Fruit fly (Drosophila melanogaster): ENCODE data around the gene Skp2.

Skp2 gene

DNA sequence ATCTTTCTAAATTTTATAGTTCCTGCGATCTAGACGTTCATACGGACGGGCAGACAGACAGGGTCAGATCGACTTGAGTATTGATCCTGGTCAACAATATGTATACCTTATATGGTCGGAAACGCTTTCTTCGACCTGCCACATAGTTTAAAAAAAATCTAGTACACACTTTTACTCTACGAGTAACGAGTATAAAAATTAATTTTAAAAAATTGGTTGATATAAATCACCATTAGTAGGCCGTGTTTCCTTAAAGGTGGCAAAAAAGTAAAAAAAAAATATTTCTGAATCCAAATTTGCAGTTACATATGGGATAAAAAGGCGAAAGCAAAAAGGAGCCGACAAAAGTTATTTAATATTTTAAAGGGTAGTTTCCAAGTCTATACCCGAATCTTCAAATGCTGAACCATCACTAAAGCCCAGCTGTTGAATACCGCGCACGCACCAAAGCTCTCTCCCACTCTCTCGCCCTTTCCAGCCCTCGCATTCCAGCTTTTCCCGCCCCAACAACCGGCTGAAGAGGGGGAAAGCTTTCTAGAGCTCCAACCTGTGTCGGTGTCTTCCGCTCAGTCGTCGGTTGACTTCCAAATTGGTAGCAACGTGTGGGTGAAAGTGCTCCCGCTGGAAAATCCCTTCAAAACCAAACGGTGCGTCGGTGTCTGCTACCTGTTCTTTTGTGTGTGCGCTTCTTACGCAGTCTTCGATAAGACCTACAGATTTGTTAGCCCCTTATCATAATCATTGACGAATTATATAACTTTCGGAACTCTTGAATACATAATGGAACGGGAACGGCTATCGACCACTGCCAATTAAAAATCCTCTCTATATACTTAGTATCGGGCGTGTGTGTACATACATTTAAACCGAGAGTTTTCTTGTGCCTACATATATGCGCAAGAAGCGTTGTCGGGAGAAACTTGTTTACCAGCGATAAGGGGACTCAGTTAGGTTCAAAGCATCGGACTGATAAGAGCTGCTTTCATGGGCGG, 41.2 kb upstream of the Skp2 start, which contains the start of gene Sfxn1-3 (continued):
- TF ChIP-seq ewg (GFP tag; optimal IDR thresholded peaks at IDR 0.05): peak; percentile 91
- TF ChIP-seq cas (GFP tag; IDR thresholded peaks at IDR 0.05): no peak
- peak; percentile 18 for TF ChIP-seq ind (GFP tag; optimal IDR thresholded peaks at IDR 0.05)
- 0 out of 2 replicates have a peak, but pooled peaks have one; percentile 51 for TF ChIP-seq rib (GFP tag; IDR thresholded peaks at IDR 0.05)
- no peak for TF ChIP-seq ATbp (GFP tag; optimal IDR thresholded peaks at IDR 0.05)
- TF ChIP-seq CG6272 (GFP tag; IDR thresholded peaks at IDR 0.05): no peak
- peak; percentile 95 for TF ChIP-seq row (GFP tag; IDR thresholded peaks at IDR 0.05)
- TF ChIP-seq CG14441 (GFP tag; IDR thresholded peaks at IDR 0.05): no peak
- peak in 1 of 2 experiments; percentile 47 for TF ChIP-seq Hr78 (GFP tag; optimal IDR thresholded peaks at IDR 0.05)
- no peak for TF ChIP-seq prd (optimal IDR thresholded peaks at IDR 0.05)
- TF ChIP-seq prd (GFP tag; IDR thresholded peaks at IDR 0.05): peak; percentile 60
- TF ChIP-seq Xrp1 (GFP tag; IDR thresholded peaks at IDR 0.05): peak; percentile 32; the same call in 1 of the 2 replicates
- TF ChIP-seq fd102C (GFP tag; optimal IDR thresholded peaks at IDR 0.05): no peak
- peak; percentile 33 for TF ChIP-seq bcd (GFP tag; optimal IDR thresholded peaks at IDR 0.05)
- TF ChIP-seq vvl (GFP tag; IDR thresholded peaks at IDR 0.05): peak; percentile 54; the same call in 1 of the 2 replicates
- no peak for TF ChIP-seq CG10366 (GFP tag; IDR thresholded peaks at IDR 0.05)
- TF ChIP-seq CG12299 (tag; optimal IDR thresholded peaks at IDR 0.05): peak; percentile 50
- TF ChIP-seq ab (GFP tag; optimal IDR thresholded peaks at IDR 0.05): peak; percentile 26
- TF ChIP-seq CG3995 (GFP tag; optimal IDR thresholded peaks at IDR 0.05): no peak
- TF ChIP-seq CG16779 (GFP tag; IDR thresholded peaks at IDR 0.05): peak; percentile 81
- TF ChIP-seq CG11723 (GFP tag; optimal IDR thresholded peaks at IDR 0.05): peak; percentile 12
- peak; percentile 16 for TF ChIP-seq gcm (GFP tag; optimal IDR thresholded peaks at IDR 0.05)
- peak; percentile 68 for TF ChIP-seq Rfx (GFP tag; IDR thresholded peaks at IDR 0.05)
- peak; percentile 65 for TF ChIP-seq bbx (GFP tag; IDR thresholded peaks at IDR 0.05; ENCODE audit: partially characterized antibody)
- TF ChIP-seq ttk (GFP tag; IDR thresholded peaks at IDR 0.05): peak; percentile 55; the same call in 1 of the 2 replicates
- TF ChIP-seq oc (tag; optimal IDR thresholded peaks at IDR 0.05): peak; percentile 68
- TF ChIP-seq CG12071 (GFP tag; optimal IDR thresholded peaks at IDR 0.05): peak; percentile 57
- TF ChIP-seq esg (GFP tag; conservative IDR thresholded peaks at IDR 0.05): no peak
- TF ChIP-seq CG15514 (GFP tag; optimal IDR thresholded peaks at IDR 0.05): peak; percentile 51
- no peak for TF ChIP-seq peb (GFP tag; IDR thresholded peaks at IDR 0.05)
- 0 out of 3 replicates have a peak, but pooled peaks have one; percentile 20 for TF ChIP-seq CG7357 (GFP tag; IDR thresholded peaks at IDR 0.05)
- TF ChIP-seq Six4 (GFP tag; optimal IDR thresholded peaks at IDR 0.05): no peak
- peak; percentile 57; the same call in 1 of the 3 replicates for TF ChIP-seq Dbx (GFP tag; IDR thresholded peaks at IDR 0.05)
- TF ChIP-seq H15 (GFP tag; IDR thresholded peaks at IDR 0.05): 0 out of 3 replicates have a peak, but pooled peaks have one; percentile 2
- 0 out of 3 replicates have a peak, but pooled peaks have one; percentile 40 for TF ChIP-seq ase (GFP tag; IDR thresholded peaks at IDR 0.05)
- peak; percentile 46 for TF ChIP-seq CG17912 (GFP tag; optimal IDR thresholded peaks at IDR 0.05)
- peak; percentile 96 for TF ChIP-seq CG15479 (GFP tag; optimal IDR thresholded peaks at IDR 0.05)
- TF ChIP-seq CG9876 (GFP tag; optimal IDR thresholded peaks at IDR 0.05): no peak
- no peak for TF ChIP-seq p53 (GFP tag; optimal IDR thresholded peaks at IDR 0.05)
- TF ChIP-seq amos (GFP tag; IDR thresholded peaks at IDR 0.05; ENCODE audit: partially characterized antibody): peak; percentile 47; the same call in 1 of the 2 replicates
- TF ChIP-seq CG9932 (GFP tag; IDR thresholded peaks at IDR 0.05): peak; percentile 74
- TF ChIP-seq klu (GFP tag; IDR thresholded peaks at IDR 0.05): no peak
- peak; percentile 31 for TF ChIP-seq Bdp1 (GFP tag; optimal IDR thresholded peaks at IDR 0.05)
- peak; percentile 16 for TF ChIP-seq YL-1 (GFP tag; optimal IDR thresholded peaks at IDR 0.05)
- peak; percentile 27; the same call in 1 of the 2 replicates for TF ChIP-seq MBD-R2 (GFP tag; IDR thresholded peaks at IDR 0.05)
- no peak for TF ChIP-seq dati (GFP tag; IDR thresholded peaks at IDR 0.05)
- TF ChIP-seq CG13624 (GFP tag; optimal IDR thresholded peaks at IDR 0.05): peak; percentile 46
- TF ChIP-seq CG4282 (GFP tag; optimal IDR thresholded peaks at IDR 0.05): peak; percentile 38
